Worm (Caenorhabditis elegans): Measurements from ENCODE around the gene ets-7.

Gene ets-7

DNA sequence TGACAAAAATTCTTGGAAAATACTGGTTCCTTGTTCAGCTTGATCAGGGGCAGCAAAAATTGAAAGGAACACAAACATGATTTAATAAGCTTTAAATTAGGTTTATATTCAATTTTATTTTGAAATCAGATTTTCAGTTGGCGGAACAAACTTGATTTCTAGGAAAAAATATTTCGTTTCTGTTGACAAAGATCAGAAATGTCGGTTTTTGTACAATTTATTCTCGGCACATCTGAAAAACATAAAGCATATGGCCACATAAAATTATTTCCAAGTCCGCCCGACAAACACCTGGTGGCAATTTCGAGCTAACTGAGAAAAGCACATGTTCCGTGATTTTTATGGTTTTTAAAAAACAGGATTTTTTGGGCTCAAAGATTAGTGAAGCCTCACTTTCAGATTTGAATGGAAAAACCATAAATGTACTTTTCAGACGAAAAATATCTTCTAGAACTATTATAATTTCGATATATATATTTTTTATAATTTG is 4.7 kb downstream of the ets-7 start, which contains the start of gene ttr-10:
Gene ttr-10, minus strand, starts transcription at position 51 of the 490 bp plus-strand sequence.
- TF ChIP-seq W03F9.2 (tag; optimal IDR thresholded peaks at IDR 0.05), result no peak
- TF ChIP-seq dao-5 (tag; optimal IDR thresholded peaks at IDR 0.05), result no peak
- no peak for TF ChIP-seq him-1 (tag; optimal IDR thresholded peaks at IDR 0.05)

DNA sequence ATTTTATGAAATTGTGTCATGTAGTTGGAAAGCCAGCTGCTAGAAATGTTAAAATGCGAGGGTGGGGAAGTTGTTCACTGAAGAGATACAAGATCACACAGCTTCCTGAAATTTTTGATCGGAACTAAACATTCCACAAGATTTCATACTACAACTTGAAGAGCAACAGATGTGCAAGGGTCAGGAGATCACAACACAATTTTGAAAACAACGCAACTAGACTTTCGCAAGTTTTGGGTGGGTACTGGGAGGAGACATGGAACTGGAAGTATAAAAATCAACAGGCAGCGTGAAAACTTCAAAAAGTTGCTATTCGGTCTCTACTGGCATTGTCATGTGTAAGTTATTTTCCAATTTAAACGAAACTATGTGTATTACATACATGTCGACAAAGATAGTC is 6.8 kb downstream of the ets-7 start, which contains the start of gene F19F10.3:
Gene F19F10.3, plus strand, starts transcription at position 301 of the 400 bp plus-strand sequence.
- no peak for TF ChIP-seq him-1 (tag; optimal IDR thresholded peaks at IDR 0.05)
- no peak for TF ChIP-seq W03F9.2 (tag; optimal IDR thresholded peaks at IDR 0.05)
- TF ChIP-seq dao-5 (tag; optimal IDR thresholded peaks at IDR 0.05), result no peak

DNA sequence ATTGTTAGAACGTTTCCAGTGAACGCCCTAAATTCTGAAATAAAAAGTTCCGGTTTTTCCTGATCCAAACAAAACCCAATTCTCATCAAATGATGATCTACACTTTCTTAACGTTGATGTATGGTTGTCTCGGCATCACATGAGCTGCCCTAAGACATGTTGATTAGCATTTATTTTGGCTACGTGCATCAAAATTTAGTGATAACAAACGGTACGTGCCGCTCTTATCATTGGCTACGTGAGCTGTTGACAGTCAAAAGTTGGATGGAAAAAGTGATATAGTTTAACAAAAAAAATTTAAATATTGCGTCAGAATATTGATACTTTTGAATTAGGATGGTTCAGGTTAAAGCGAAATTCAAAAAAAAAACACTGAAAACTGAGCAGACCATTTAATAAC is 10.6 kb downstream of the ets-7 start:
- TF ChIP-seq W03F9.2 (tag; optimal IDR thresholded peaks at IDR 0.05), result no peak
- TF ChIP-seq him-1 (tag; optimal IDR thresholded peaks at IDR 0.05), result no peak
- no peak for TF ChIP-seq dao-5 (tag; optimal IDR thresholded peaks at IDR 0.05)

DNA sequence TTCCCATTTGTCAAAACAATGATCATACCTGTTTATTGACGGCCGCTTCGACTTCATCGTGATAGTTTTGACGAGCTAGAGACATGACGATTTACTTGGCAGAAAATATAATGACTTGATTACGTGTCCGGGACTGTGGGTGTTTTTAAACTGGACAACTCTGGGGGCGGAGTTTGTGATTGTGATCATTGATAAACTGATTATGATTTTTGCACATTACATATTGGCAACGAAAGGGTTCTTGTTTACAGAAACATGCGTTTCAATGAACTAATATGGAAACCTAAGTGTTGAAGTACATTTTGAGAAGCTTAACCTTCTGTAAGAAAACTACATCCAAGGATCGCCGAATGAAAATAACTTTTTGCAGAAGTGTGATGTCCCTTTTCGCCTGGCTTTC is 11.1 kb downstream of the ets-7 start, which contains the start of gene ftn-1:
Gene ftn-1, minus strand, starts transcription at position 101 of the 400 bp plus-strand sequence.
- TF ChIP-seq him-1 (tag; optimal IDR thresholded peaks at IDR 0.05), result no peak
- TF ChIP-seq W03F9.2 (tag; optimal IDR thresholded peaks at IDR 0.05), result no peak
- no peak for TF ChIP-seq dao-5 (tag; optimal IDR thresholded peaks at IDR 0.05)

DNA sequence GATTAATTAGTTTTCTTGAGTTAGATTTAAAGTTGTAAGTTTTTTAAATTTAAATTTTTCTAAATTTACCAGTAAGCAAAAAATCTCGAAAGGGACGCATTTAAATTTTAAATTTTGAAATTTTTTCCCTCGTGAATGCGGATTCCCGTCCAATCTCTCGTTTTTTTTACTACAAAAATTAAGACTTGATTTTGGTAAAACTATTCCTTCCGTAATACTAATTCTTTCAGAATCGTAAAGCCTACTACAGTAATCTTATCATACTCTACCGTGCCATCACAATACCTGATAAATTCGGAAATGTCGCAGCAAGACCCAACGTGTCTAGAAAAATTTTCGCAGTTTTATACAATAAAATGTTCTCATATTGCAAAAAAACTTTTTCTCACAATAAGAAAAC is 13.4 kb downstream of the ets-7 start, which contains the start of the genes C54F6.19 and nhx-3:
Gene C54F6.19, plus strand, starts transcription at position 301 of the 400 bp plus-strand sequence.
Gene nhx-3, minus strand, starts transcription at position 337 of the 400 bp plus-strand sequence.
- TF ChIP-seq him-1 (tag; optimal IDR thresholded peaks at IDR 0.05) (no peak), dao-5 (tag; optimal IDR thresholded peaks at IDR 0.05) (no peak)

DNA sequence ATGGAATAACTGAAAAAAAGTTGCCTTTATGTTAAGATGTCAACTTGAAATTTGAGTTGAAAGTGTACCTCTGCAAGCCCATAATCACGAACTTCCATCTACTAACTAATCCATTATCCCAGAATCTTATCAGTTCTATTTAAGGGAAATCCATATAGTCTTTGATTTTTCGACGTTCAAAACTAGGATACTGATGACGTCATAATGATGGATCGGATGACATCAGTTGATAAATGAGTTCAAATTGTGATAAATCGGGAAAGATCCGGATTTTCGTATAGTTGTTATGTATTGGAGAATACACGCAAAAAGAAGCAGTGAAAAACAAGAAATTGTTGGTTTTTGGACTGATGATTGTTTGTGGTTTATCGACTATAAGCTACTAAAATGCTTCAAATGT is 14.9 kb downstream of the ets-7 start:
- TF ChIP-seq W03F9.2 (tag; optimal IDR thresholded peaks at IDR 0.05) (no peak), dao-5 (tag; optimal IDR thresholded peaks at IDR 0.05) (no peak), him-1 (tag; optimal IDR thresholded peaks at IDR 0.05) (no peak)

DNA sequence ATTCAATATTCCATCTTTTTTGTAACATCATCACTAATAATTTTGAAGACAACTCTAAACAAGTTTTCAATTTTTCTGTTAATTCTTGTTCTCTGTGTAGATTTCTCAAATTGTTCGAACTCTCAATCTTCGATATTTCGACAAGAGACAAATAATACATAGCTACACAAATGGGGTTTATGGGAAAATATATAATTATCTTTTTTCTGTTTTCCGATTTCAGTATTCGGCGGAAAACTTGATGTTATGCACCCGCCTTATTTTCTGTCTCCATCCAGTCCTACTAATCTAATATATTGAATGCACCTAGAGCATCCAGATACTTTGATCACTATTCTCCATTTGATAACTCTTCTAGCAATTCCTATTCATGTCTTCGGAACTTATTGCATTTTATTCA is 19.6 kb downstream of the ets-7 start, which contains the start of gene srh-268:
Gene srh-268, plus strand, starts transcription at position 301 of the 400 bp plus-strand sequence.
- TF ChIP-seq dao-5 (tag; optimal IDR thresholded peaks at IDR 0.05) (no peak), W03F9.2 (tag; optimal IDR thresholded peaks at IDR 0.05) (no peak), him-1 (tag; optimal IDR thresholded peaks at IDR 0.05) (no peak)

DNA sequence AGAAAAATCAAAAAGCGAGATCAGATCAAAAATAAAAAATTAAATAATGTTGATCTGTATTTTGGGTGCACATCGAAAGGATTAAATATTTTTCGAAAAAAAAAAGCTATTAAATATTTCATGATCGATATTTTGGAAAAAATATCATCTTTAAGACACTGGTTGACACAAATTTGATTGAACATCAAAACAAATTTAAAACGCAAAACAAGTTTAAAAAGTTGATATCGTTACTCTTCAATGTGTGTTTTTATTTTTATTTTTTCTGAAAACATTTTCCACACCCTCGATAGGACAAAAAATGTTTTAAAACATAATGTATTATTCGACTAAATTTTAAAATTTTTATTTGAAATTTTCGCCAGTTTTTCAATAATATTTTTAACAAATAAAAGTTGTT is 20.6 kb downstream of the ets-7 start, which contains the start of gene C54F6.12:
Gene C54F6.12, minus strand, starts transcription at position 101 of the 400 bp plus-strand sequence.
- no peak for TF ChIP-seq dao-5 (tag; optimal IDR thresholded peaks at IDR 0.05)
- no peak for TF ChIP-seq W03F9.2 (tag; optimal IDR thresholded peaks at IDR 0.05)
- TF ChIP-seq him-1 (tag; optimal IDR thresholded peaks at IDR 0.05), result no peak

DNA sequence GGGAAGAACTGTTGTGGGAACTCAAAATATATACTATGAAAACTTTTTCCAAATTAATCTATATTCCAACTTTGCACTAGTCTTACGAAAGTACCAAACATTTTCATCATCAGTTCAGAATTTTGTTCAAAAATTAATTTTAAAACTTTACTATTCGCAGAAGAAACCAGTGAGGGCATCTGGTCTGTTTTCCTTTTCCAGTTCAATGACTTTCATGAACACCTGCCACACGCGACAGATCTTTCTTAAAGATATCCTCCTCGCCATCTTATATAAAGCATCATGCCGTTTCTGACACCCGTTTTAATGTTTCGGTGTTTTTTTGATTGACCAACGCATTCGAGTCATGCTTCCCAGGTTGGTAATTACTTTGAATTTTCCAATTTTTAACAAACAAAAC is 25.6 kb downstream of the ets-7 start, which contains the start of gene C54F6.3:
Gene C54F6.3, plus strand, starts transcription at position 301 of the 400 bp plus-strand sequence.
- no peak for TF ChIP-seq dao-5 (tag; optimal IDR thresholded peaks at IDR 0.05)
- TF ChIP-seq him-1 (tag; optimal IDR thresholded peaks at IDR 0.05), result no peak
- TF ChIP-seq W03F9.2 (tag; optimal IDR thresholded peaks at IDR 0.05), result no peak

DNA sequence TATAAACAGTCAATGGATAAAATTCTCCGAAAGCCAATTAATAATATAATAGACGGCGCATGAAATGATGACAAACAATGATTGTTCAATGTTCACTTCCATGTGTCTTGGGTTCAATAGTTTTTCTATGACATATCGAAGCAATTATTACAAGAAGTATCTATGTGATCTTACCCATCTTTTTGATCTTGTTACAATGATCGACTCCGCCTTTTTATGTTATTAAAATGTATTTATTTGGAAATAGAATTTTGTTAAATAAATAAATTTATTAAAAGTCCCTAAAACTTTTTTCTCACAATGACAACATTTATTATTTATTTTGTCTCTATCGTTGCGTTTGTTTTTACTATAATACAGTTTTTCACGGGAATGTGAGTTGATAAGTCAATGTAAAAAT is 28.8 kb downstream of the ets-7 start, which contains the start of gene swt-2:
Gene swt-2, plus strand, starts transcription at position 301 of the 400 bp plus-strand sequence.
- TF ChIP-seq dao-5 (tag; optimal IDR thresholded peaks at IDR 0.05), result no peak
- TF ChIP-seq W03F9.2 (tag; optimal IDR thresholded peaks at IDR 0.05), result no peak
- no peak for TF ChIP-seq him-1 (tag; optimal IDR thresholded peaks at IDR 0.05)

DNA sequence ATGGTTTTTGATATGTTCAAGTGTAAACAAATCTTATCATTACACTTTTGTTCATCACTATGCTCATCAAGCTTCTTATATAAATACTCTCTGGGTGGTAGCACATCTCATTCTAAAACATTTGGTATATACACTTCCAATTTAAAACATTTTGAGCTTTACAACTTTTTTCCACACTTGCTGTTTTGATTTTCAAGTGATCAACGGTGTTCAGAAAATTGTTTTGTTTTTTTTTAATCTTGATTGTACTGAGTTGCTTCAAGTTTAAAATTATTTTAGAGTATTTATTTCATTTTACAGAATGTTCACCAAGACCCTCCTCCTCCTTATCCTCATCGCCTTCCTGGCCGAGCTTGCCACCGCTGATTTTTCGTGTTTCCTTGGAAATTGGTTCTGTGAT is 29.8 kb downstream of the ets-7 start, which contains the start of gene C54F6.5:
Gene C54F6.5, plus strand, starts transcription at position 301 of the 400 bp plus-strand sequence.
- TF ChIP-seq W03F9.2 (tag; optimal IDR thresholded peaks at IDR 0.05) (no peak), him-1 (tag; optimal IDR thresholded peaks at IDR 0.05) (no peak), dao-5 (tag; optimal IDR thresholded peaks at IDR 0.05) (no peak)

DNA sequence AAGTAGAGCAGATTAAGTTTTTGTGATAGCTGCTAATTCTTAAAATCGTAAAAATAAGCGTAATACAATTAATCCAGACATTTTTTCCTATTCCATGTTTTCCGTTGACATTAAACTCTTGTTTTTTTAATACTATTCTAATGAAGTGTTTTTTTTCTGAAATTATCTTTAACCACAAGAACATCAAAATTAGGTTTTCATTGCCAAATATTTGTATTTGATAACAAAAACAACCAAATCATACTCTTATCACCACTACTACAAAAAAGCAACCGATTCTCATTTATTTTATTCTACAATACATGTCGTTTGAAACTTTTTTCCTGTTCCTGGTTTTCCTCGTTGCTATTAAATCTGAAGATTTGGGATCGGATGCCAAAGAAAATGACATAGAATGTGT is 31.4 kb downstream of the ets-7 start, which contains the start of gene C54F6.17:
Gene C54F6.17, plus strand, starts transcription at position 301 of the 400 bp plus-strand sequence.
- TF ChIP-seq him-1 (tag; optimal IDR thresholded peaks at IDR 0.05) (no peak), W03F9.2 (tag; optimal IDR thresholded peaks at IDR 0.05) (no peak), dao-5 (tag; optimal IDR thresholded peaks at IDR 0.05) (no peak)

DNA sequence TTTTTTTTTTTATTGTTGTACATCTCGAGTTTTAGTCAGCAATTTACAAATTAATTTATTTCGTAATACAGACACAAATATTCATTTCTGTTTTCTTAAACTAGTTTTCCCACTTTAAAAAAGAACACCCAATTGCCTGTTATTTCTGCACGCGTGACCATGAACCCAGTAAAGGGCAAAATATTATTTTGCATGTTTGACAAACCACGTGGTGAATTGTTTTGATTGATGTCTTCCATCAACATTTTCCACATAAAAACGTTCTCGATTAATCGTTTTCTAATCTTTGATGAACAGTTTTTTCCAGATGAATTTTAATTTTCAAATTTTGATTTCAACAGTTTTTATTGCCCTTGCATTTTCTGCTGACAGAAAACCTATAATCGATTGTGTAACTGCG is 32.9 kb downstream of the ets-7 start, which contains the start of gene C54F6.18:
Gene C54F6.18, plus strand, starts transcription at position 301 of the 400 bp plus-strand sequence.
- TF ChIP-seq W03F9.2 (tag; optimal IDR thresholded peaks at IDR 0.05) (no peak), dao-5 (tag; optimal IDR thresholded peaks at IDR 0.05) (no peak), him-1 (tag; optimal IDR thresholded peaks at IDR 0.05) (no peak)

DNA sequence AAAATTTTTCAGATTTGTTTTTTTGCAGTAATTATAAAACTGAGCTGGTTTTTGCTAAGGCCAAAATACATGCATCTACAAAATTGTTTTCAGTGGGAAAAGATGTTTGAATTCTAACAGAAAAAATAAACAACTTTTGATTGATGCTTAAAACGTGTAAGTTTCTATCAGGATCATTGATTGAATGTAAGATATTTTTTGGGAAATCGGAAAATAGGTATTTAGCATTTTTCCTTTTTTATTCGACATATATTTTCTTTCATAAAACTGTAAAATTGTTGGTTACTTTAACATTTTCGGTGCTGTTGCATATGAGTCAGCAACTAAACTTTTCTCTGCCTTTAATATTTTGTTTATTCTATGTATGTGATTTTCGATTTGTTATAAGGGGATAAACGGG is 34.1 kb downstream of the ets-7 start, which contains the start of gene C54F6.20:
Gene C54F6.20, plus strand, starts transcription at position 301 of the 400 bp plus-strand sequence.
- TF ChIP-seq him-1 (tag; optimal IDR thresholded peaks at IDR 0.05) (no peak), dao-5 (tag; optimal IDR thresholded peaks at IDR 0.05) (no peak), W03F9.2 (tag; optimal IDR thresholded peaks at IDR 0.05) (no peak)

All from whole organism, L4/young adult.